Worm (Caenorhabditis elegans) whole organism, L4 larva: Measurements from ENCODE around the gene F13E9.15.

ENCODE experiments used
- Y48G9A.11 ChIP-seq: fragments of 200-800 bp; sonication (Bioruptor generic); IDR thresholded peaks from 2 replicates; pipeline ENCODE4 v1.3.6; 2022; ENCODE audit warnings: missing genetic modification reagents, missing genetic modification characterization, missing compliant biosample characterization
- arid-1 ChIP-seq: fragments of 200-800 bp; sonication (Bioruptor generic); conservative IDR thresholded peaks from 2 replicates; pipeline ENCODE4 v1.3.6; 2022; ENCODE audit warnings: missing genetic modification reagents, missing genetic modification characterization, missing compliant biosample characterization
- ceh-62 ChIP-seq: sonication (generic microtip); optimal IDR thresholded peaks from 2 replicates; lab custom pipeline; 2017; ENCODE audit warnings: missing biosample characterization, missing genetic modification characterization
- daf-12 ChIP-seq: fragments of 150-350 bp; optimal IDR thresholded peaks from 2 replicates; lab custom pipeline; 2014; ENCODE audit warnings: missing biosample characterization, missing genetic modification reagents, missing genetic modification characterization
- dve-1 ChIP-seq: sonication (generic microtip); optimal IDR thresholded peaks from 2 replicates; lab custom pipeline; 2017; ENCODE audit warnings: antibody characterized with exemption, mild to moderate bottlenecking, missing genetic modification characterization, missing compliant biosample characterization; ENCODE audit not compliant: insufficient read depth
- lin-38 ChIP-seq: fragments of 200-800 bp; sonication (Bioruptor generic); IDR thresholded peaks from 2 replicates; pipeline ENCODE4 v1.3.6; 2022; ENCODE audit warnings: missing genetic modification reagents, missing genetic modification characterization, missing compliant biosample characterization
- lsy-2 ChIP-seq, 2 experiments: fragments of 150-350 bp in 1 of 2; sonication (generic microtip) in 1 of 2; optimal IDR thresholded peaks; 2 replicates each; lab custom pipeline; 2014 to 2017; ENCODE audit warnings: missing biosample characterization in 2 of 2, missing genetic modification characterization in 2 of 2
- nhr-28 ChIP-seq: fragments of 150-350 bp; optimal IDR thresholded peaks from 2 replicates; lab custom pipeline; 2014; ENCODE audit warnings: missing biosample characterization, missing genetic modification characterization
- pqm-1 ChIP-seq: sonication (generic microtip); optimal IDR thresholded peaks from 2 replicates; lab custom pipeline; 2017; ENCODE audit warnings: missing biosample characterization, missing genetic modification characterization
- snpc-4 ChIP-seq: fragments of 150-350 bp; optimal IDR thresholded peaks from 2 replicates; lab custom pipeline; 2014; ENCODE audit warnings: missing biosample characterization, missing genetic modification characterization
- unc-62 ChIP-seq, 3 experiments: fragments of 150-350 bp in 1 of 3; sonication (generic microtip); optimal IDR thresholded peaks in 2 of 3; peaks in 1 of 3; 1 replicate in 1 of 3; 2 replicates in 2 of 3; lab custom pipeline; 2014 to 2017; ENCODE audit warnings: missing biosample characterization in 3 of 3, missing genetic modification characterization in 3 of 3, missing genetic modification reagents in 3 of 3, missing genotype in 1 of 3

The F13E9.15 gene

DNA sequence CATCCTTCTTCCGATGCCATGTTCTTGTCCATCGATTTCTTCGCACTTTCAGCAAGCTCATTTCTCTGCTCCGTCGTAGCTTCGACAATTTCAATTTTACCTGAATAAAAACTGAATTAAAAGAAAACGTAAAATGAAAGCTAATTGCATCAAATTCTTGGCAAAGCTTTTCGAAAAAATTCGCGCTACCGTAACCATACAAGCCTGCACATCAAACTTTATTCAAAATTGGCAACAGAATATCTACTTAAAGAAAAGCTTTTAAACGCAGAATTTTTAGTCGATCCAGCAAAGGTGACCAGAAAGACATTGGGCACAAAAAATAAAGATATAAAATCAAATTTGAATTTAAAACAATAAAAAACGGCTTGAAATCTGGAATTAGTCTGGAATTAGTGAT lies 47.4 kb downstream of the F13E9.15 start (continued):
- no peak for TF ChIP-seq snpc-4 (tag; lab: Kevin White, UChicago)
- TF ChIP-seq Y48G9A.11 (GFP tag; lab: Robert Waterston, UW) = peak; percentile 29; the same call in 1 of the 2 replicates
- 0 out of 2 replicates have a peak, but pooled peaks have one; percentile 33 for TF ChIP-seq arid-1
- no peak for TF ChIP-seq dve-1 (tag; lab: Kevin White, UChicago)
- no peak for TF ChIP-seq pqm-1
- no peak for TF ChIP-seq daf-12 (tag; lab: Kevin White, UChicago)
- 0 out of 2 replicates have a peak, but pooled peaks have one; percentile 22 for TF ChIP-seq lin-38 (GFP tag; lab: Robert Waterston, UW)
- TF ChIP-seq ceh-62 (tag; lab: Kevin White, UChicago) = no peak
- TF ChIP-seq unc-62 (GFP tag; optimal IDR thresholded peaks at IDR 0.05 in 1 of 2; lab: Kevin White, UChicago) = peak in 1 of 2 experiments; percentile 3
- no peak for TF ChIP-seq unc-62 (tag; optimal IDR thresholded peaks at IDR 0.05; lab: Kevin White, UChicago)
- TF ChIP-seq lsy-2 (tag; optimal IDR thresholded peaks at IDR 0.05; lab: Kevin White, UChicago) = peak in 1 of 2 experiments; percentile 23
- no peak for TF ChIP-seq nhr-28 (tag; lab: Kevin White, UChicago)
